Worm (Caenorhabditis elegans): Measurements from ENCODE around the gene C54C6.7.

DNA sequence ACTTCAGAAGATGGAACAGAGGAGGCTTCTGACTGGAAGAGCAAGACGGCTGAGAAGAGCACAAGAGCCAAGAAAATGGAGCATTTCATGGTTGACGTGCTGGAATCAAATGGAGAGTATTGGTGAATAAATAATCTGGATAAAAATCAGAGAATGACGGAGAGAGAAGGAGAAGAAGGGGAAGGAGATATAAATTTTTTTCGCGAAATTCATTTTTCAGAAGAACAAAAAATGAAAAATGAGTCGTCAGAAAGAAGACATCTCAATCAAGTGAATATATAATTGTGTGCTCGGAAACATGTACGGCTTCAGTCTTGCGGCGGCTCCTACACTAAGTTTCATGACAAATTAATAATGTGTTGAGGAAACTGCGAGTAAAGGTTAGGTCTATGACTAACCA lies 3.5 kb upstream of the C54C6.7 start, which contains the start of gene C54C6.5:
- TF ChIP-seq ama-1 (optimal IDR thresholded peaks at IDR 0.05) (no peak), pha-4 (tag; optimal IDR thresholded peaks at IDR 0.05) (no peak), ceh-28 (tag; optimal IDR thresholded peaks at IDR 0.05) (no peak), egl-27 (tag; optimal IDR thresholded peaks at IDR 0.05) (no peak), nfya-1 (tag; optimal IDR thresholded peaks at IDR 0.05; ENCODE audit: insufficient read depth) (no peak), nhr-77 (tag; optimal IDR thresholded peaks at IDR 0.05) (no peak), unc-62 (GFP tag; optimal IDR thresholded peaks at IDR 0.05) (no peak)

All from whole organism, L3 larva.